Fruit fly (Drosophila melanogaster) whole organism, embryonic: Measurements from ENCODE around the gene mRpL30.
A peak's percentile ranks its signal among the peaks of the same experiment; 100 is the strongest.

Experiments used
- CG10267 ChIP-seq: fragments of 200-800 bp; sonication (Bioruptor generic); optimal IDR thresholded peaks from 2 replicates; lab custom pipeline; 2018; ENCODE audit warnings: missing biosample characterization, mild to moderate bottlenecking, missing genetic modification characterization, moderate library complexity
- CG10321 ChIP-seq: fragments of 200-800 bp; sonication (Bioruptor generic); IDR thresholded peaks from 2 replicates; pipeline ENCODE4 v1.3.6; 2022; ENCODE audit warnings: missing biosample characterization, missing genetic modification characterization
- CG11093 ChIP-seq: fragments of 200-800 bp; sonication (Bioruptor generic); IDR thresholded peaks from 3 replicates; pipeline ENCODE4 v1.3.6; 2022; ENCODE audit warnings: missing biosample characterization, missing genetic modification characterization
- CG12219 ChIP-seq: fragments of 200-800 bp; sonication (Bioruptor generic); optimal IDR thresholded peaks from 3 replicates; lab custom pipeline; 2018; ENCODE audit warnings: missing biosample characterization, mild to moderate bottlenecking, missing genetic modification characterization
- CG1233 ChIP-seq: fragments of 200-800 bp; sonication (Bioruptor generic); optimal IDR thresholded peaks from 4 replicates; lab custom pipeline; 2018; ENCODE audit warnings: missing biosample characterization, mild to moderate bottlenecking, missing genetic modification characterization
- CG12659 ChIP-seq: fragments of 200-800 bp; sonication (Bioruptor generic); optimal IDR thresholded peaks from 3 replicates; lab custom pipeline; 2017; ENCODE audit warnings: mild to moderate bottlenecking, missing biosample characterization, missing genetic modification reagents, missing genetic modification characterization
- CG13123 ChIP-seq: fragments of 200-800 bp; sonication (Bioruptor generic); optimal IDR thresholded peaks from 2 replicates; lab custom pipeline; 2016; ENCODE audit warnings: missing biosample characterization, missing genetic modification characterization
- CG13424 ChIP-seq: fragments of 200-800 bp; sonication (Bioruptor generic); optimal IDR thresholded peaks from 2 replicates; lab custom pipeline; 2019; ENCODE audit warnings: missing biosample characterization, mild to moderate bottlenecking, missing genetic modification characterization, moderate library complexity
- CG15479 ChIP-seq: fragments of 200-800 bp; sonication (Bioruptor generic); optimal IDR thresholded peaks from 3 replicates; lab custom pipeline; 2019; ENCODE audit warnings: missing biosample characterization, mild to moderate bottlenecking, missing genetic modification characterization, moderate library complexity
- CG2116 ChIP-seq: fragments of 200-800 bp; sonication (Bioruptor generic); optimal IDR thresholded peaks from 3 replicates; lab custom pipeline; 2018; ENCODE audit warnings: missing biosample characterization, mild to moderate bottlenecking, missing genetic modification characterization
- CG2712 ChIP-seq: fragments of 200-800 bp; optimal IDR thresholded peaks from 3 replicates; lab custom pipeline; 2019; ENCODE audit warnings: missing biosample characterization, mild to moderate bottlenecking, missing genetic modification characterization, moderate library complexity
- CG31388 ChIP-seq: fragments of 200-800 bp; sonication (Bioruptor generic); optimal IDR thresholded peaks from 2 replicates; lab custom pipeline; 2016; ENCODE audit warnings: missing biosample characterization, missing genetic modification characterization
- CG3726 ChIP-seq: fragments of 200-800 bp; sonication (Bioruptor generic); IDR thresholded peaks from 3 replicates; pipeline ENCODE4, ENCODE4 v1.3.6; 2022; ENCODE audit warnings: missing biosample characterization, missing genetic modification characterization
- CG7271 ChIP-seq: fragments of 200-800 bp; sonication (Bioruptor generic); optimal IDR thresholded peaks from 2 replicates; lab custom pipeline; 2018; ENCODE audit warnings: missing biosample characterization, mild to moderate bottlenecking, missing genetic modification characterization, moderate library complexity
- CG8944 ChIP-seq: fragments of 200-800 bp; sonication (Bioruptor generic); optimal IDR thresholded peaks from 3 replicates; lab custom pipeline; 2016; ENCODE audit warnings: missing biosample characterization, missing genetic modification characterization
- CrebB ChIP-seq: fragments of 200-800 bp; sonication (Bioruptor generic); optimal IDR thresholded peaks from 3 replicates; lab custom pipeline; 2018; ENCODE audit warnings: missing biosample characterization, mild to moderate bottlenecking, missing genetic modification characterization
- D ChIP-seq, 2 experiments: fragments of 200-800 bp in 1 of 2; fragments of >200 bp in 1 of 2; sonication (Bioruptor generic) in 1 of 2; optimal IDR thresholded peaks; 2 replicates in 1 of 2; 3 replicates in 1 of 2; lab custom pipeline; 2017; ENCODE audit warnings: mild to moderate bottlenecking in 1 of 2, missing biosample characterization in 1 of 2, missing genetic modification characterization in 1 of 2, missing genetic modification reagents in 1 of 2
- E2f2 ChIP-seq: fragments of 200-800 bp; sonication (Bioruptor generic); IDR thresholded peaks from 2 replicates; pipeline ENCODE4 v1.3.6; 2022; ENCODE audit warnings: missing biosample characterization, missing genetic modification characterization
- HLH3B ChIP-seq: fragments of 200-800 bp; sonication (Bioruptor generic); IDR thresholded peaks from 2 replicates; pipeline ENCODE4 v1.3.6; 2022; ENCODE audit warnings: missing biosample characterization, missing genetic modification characterization
- HLH54F ChIP-seq: fragments of 200-800 bp; sonication (Bioruptor generic); optimal IDR thresholded peaks from 3 replicates; lab custom pipeline; 2016; ENCODE audit warnings: missing biosample characterization, missing genetic modification characterization
- Hr39 ChIP-seq: fragments of >200 bp; optimal IDR thresholded peaks from 2 replicates; lab custom pipeline; 2017
- Hsf ChIP-seq: fragments of 200-800 bp; sonication (Bioruptor generic); optimal IDR thresholded peaks from 3 replicates; lab custom pipeline; 2016; ENCODE audit warnings: missing biosample characterization, missing genetic modification characterization
- Mad ChIP-seq: fragments of 200-800 bp; sonication (Bioruptor generic); optimal IDR thresholded peaks from 2 replicates; lab custom pipeline; 2016; ENCODE audit warnings: missing biosample characterization, missing genetic modification characterization
- Max ChIP-seq: fragments of 200-800 bp; sonication (Bioruptor generic); optimal IDR thresholded peaks from 2 replicates; lab custom pipeline; 2016; ENCODE audit warnings: missing biosample characterization, mild to moderate bottlenecking, missing genetic modification characterization
- Mrtf ChIP-seq: fragments of 200-800 bp; sonication (Bioruptor generic); IDR thresholded peaks from 3 replicates; pipeline ENCODE4 v1.3.6; 2022; ENCODE audit warnings: missing biosample characterization, missing genetic modification characterization
- PHDP ChIP-seq: fragments of 200-800 bp; sonication (Bioruptor generic); optimal IDR thresholded peaks from 3 replicates; lab custom pipeline; 2018; ENCODE audit warnings: missing biosample characterization, mild to moderate bottlenecking, missing genetic modification characterization, moderate library complexity
- Rfx ChIP-seq: fragments of 200-800 bp; sonication (Bioruptor generic); IDR thresholded peaks from 2 replicates; pipeline ENCODE4 v1.3.6; 2022; ENCODE audit warnings: missing biosample characterization, missing genetic modification characterization
- Ssrp ChIP-seq: fragments of 200-800 bp; sonication (Bioruptor generic); optimal IDR thresholded peaks from 2 replicates; lab custom pipeline; 2018; ENCODE audit warnings: missing biosample characterization, mild to moderate bottlenecking, missing genetic modification characterization, moderate library complexity
- TFAM ChIP-seq: fragments of 200-800 bp; sonication (Bioruptor generic); optimal IDR thresholded peaks from 2 replicates; lab custom pipeline; 2017; ENCODE audit warnings: missing biosample characterization, missing genetic modification characterization, inconsistent platforms
- ab ChIP-seq: fragments of 200-800 bp; sonication (Bioruptor generic); optimal IDR thresholded peaks from 2 replicates; lab custom pipeline; 2016; ENCODE audit warnings: missing biosample characterization, missing genetic modification characterization
- bsh ChIP-seq, 2 experiments: fragments of 200-800 bp; sonication (Bioruptor generic); optimal IDR thresholded peaks; 2 replicates each; lab custom pipeline; 2017 to 2018; ENCODE audit warnings: mild to moderate bottlenecking in 2 of 2, missing biosample characterization in 2 of 2, missing genetic modification characterization in 2 of 2, moderate library complexity in 1 of 2
- croc ChIP-seq: fragments of 200-800 bp; sonication (Bioruptor generic); conservative IDR thresholded peaks from 3 replicates; pipeline ENCODE4 v1.3.6; 2022; ENCODE audit warnings: missing biosample characterization, missing genetic modification characterization
- cwo ChIP-seq: fragments of 200-800 bp; sonication (Bioruptor generic); optimal IDR thresholded peaks from 3 replicates; lab custom pipeline; 2017; ENCODE audit warnings: missing biosample characterization, missing genetic modification characterization, mild to moderate bottlenecking, moderate library complexity, missing genetic modification reagents
- gce ChIP-seq: fragments of 200-800 bp; sonication (Bioruptor generic); IDR thresholded peaks from 3 replicates; pipeline ENCODE4 v1.3.6; 2022; ENCODE audit warnings: missing biosample characterization, missing genetic modification characterization
- gt ChIP-seq: fragments of 200-800 bp; sonication (Bioruptor generic); IDR thresholded peaks from 2 replicates; pipeline ENCODE4 v1.3.6; 2022; ENCODE audit warnings: missing biosample characterization, missing genetic modification characterization
- jumu ChIP-seq: fragments of 200-800 bp; sonication (Bioruptor generic); optimal IDR thresholded peaks from 3 replicates; lab custom pipeline; 2016; ENCODE audit warnings: missing biosample characterization, missing genetic modification characterization
- kay ChIP-seq: fragments of 200-800 bp; sonication (Bioruptor generic); optimal IDR thresholded peaks from 2 replicates; lab custom pipeline; 2016; ENCODE audit warnings: missing biosample characterization, missing genetic modification characterization
- kni ChIP-seq: fragments of 200-800 bp; sonication (Bioruptor generic); optimal IDR thresholded peaks from 3 replicates; lab custom pipeline; 2017; ENCODE audit warnings: mild to moderate bottlenecking, missing biosample characterization, missing genetic modification reagents, missing genetic modification characterization
- lab ChIP-seq: fragments of 200-800 bp; sonication (Bioruptor generic); optimal IDR thresholded peaks from 3 replicates; lab custom pipeline; 2017; ENCODE audit warnings: missing biosample characterization, missing genetic modification characterization, mild to moderate bottlenecking, moderate library complexity, missing genetic modification reagents
- lmd ChIP-seq: fragments of 200-800 bp; sonication (Bioruptor generic); IDR thresholded peaks from 2 replicates; pipeline ENCODE4 v1.3.6; 2022; ENCODE audit warnings: missing biosample characterization, missing genetic modification characterization
- luna ChIP-seq: fragments of 200-800 bp; sonication (Bioruptor generic); optimal IDR thresholded peaks from 2 replicates; lab custom pipeline; 2016; ENCODE audit warnings: missing biosample characterization, missing genetic modification characterization
- odd ChIP-seq: fragments of 200-800 bp; sonication (Bioruptor generic); optimal IDR thresholded peaks from 2 replicates; lab custom pipeline; 2017; ENCODE audit warnings: missing biosample characterization, mild to moderate bottlenecking, missing genetic modification characterization
- peb ChIP-seq: fragments of 200-800 bp; sonication (Bioruptor generic); IDR thresholded peaks from 2 replicates; pipeline ENCODE4 v1.3.6; 2022; ENCODE audit warnings: missing biosample characterization, missing genetic modification characterization
- sima ChIP-seq: fragments of 200-800 bp; sonication (Bioruptor generic); optimal IDR thresholded peaks from 2 replicates; lab custom pipeline; 2016; ENCODE audit warnings: missing biosample characterization, missing genetic modification characterization
- slbo ChIP-seq: fragments of 200-800 bp; sonication (Bioruptor generic); IDR thresholded peaks from 2 replicates; pipeline ENCODE4 v1.3.6; 2022; ENCODE audit warnings: missing biosample characterization, missing genetic modification characterization
- sr ChIP-seq: fragments of 200-800 bp; sonication (Bioruptor generic); IDR thresholded peaks from 3 replicates; pipeline ENCODE4 v1.3.6; 2022; ENCODE audit warnings: missing biosample characterization, missing genetic modification characterization
- stwl ChIP-seq: fragments of 200-800 bp; sonication (Bioruptor generic); optimal IDR thresholded peaks from 3 replicates; lab custom pipeline; 2018; ENCODE audit warnings: missing biosample characterization, mild to moderate bottlenecking, missing genetic modification characterization, moderate library complexity
- wor ChIP-seq: fragments of 200-800 bp; sonication (Bioruptor generic); IDR thresholded peaks from 2 replicates; pipeline ENCODE4 v1.3.6; 2022; ENCODE audit warnings: missing biosample characterization, missing genetic modification characterization
- yki ChIP-seq: fragments of >200 bp; optimal IDR thresholded peaks from 3 replicates; lab custom pipeline; 2018
- zfh1 ChIP-seq: fragments of 200-800 bp; sonication (Bioruptor generic); IDR thresholded peaks from 3 replicates; pipeline ENCODE4 v1.3.6; 2022; ENCODE audit warnings: missing biosample characterization, missing genetic modification characterization

Gene mRpL30

dm6 chrX:4616865-4617669, 30.6 kb upstream of the mRpL30 start, which contains the start of gene peb (continued):
- TF ChIP-seq luna (GFP tag; lab: Kevin White, UChicago) (no peak), kni (GFP tag; lab: Kevin White, UChicago) (no peak), croc (peak; percentile 71), CG3726 (GFP tag; lab: Robert Waterston, UW) (no peak), cwo (no peak), TFAM (no peak), CG2116 (no peak), CG10267 (tag; lab: Kevin White, UChicago) (peak; percentile 46), yki (lab: Kevin White, UChicago) (no peak), sr (GFP tag; lab: Robert Waterston, UW) (no peak), zfh1 (peak; percentile 67), kay (GFP tag; lab: Kevin White, UChicago) (peak; percentile 50), CG13123 (GFP tag; lab: Kevin White, UChicago) (no peak), CG11093 (GFP tag; lab: Robert Waterston, UW) (peak; percentile 49; the same call in 1 of the 3 replicates), CG15479 (peak; percentile 71), slbo (GFP tag; lab: Robert Waterston, UW) (no peak), jumu (GFP tag; lab: Kevin White, UChicago) (peak; percentile 56), CG12219 (GFP tag; lab: Kevin White, UChicago) (no peak), CG13424 (peak; percentile 49), CG8944 (GFP tag; lab: Kevin White, UChicago) (peak; percentile 24), Hr39 (lab: Kevin White, UChicago) (no peak), ab (GFP tag; lab: Kevin White, UChicago) (no peak), gce (peak; percentile 13; the same call in 1 of the 3 replicates), gt (GFP tag; lab: Robert Waterston, UW) (0 out of 2 replicates have a peak, but pooled peaks have one; percentile 43), lab (GFP tag; lab: Kevin White, UChicago) (peak; percentile 11), Mrtf (no peak), HLH3B (GFP tag; lab: Robert Waterston, UW) (peak; percentile 37; the same call in 1 of the 2 replicates), peb (GFP tag; lab: Robert Waterston, UW) (peak; percentile 71), CrebB (tag; lab: Kevin White, UChicago) (no peak), Mad (GFP tag; lab: Kevin White, UChicago) (peak; percentile 25), Rfx (GFP tag; lab: Robert Waterston, UW) (peak; percentile 21; the same call in 1 of the 2 replicates), D (optimal IDR thresholded peaks at IDR 0.05; lab: Kevin White, UChicago) (no peak), D (GFP tag; optimal IDR thresholded peaks at IDR 0.05; lab: Kevin White, UChicago) (peak; percentile 67), odd (GFP tag; lab: Kevin White, UChicago) (no peak), lmd (peak; percentile 75), PHDP (tag; lab: Kevin White, UChicago) (no peak), CG1233 (GFP tag; lab: Kevin White, UChicago) (peak; percentile 10), bsh (GFP tag; optimal IDR thresholded peaks at IDR 0.05; lab: Kevin White, UChicago) (peak; percentile 29 to 50), wor (GFP tag; lab: Robert Waterston, UW) (0 out of 2 replicates have a peak, but pooled peaks have one; percentile 19), Max (GFP tag; lab: Kevin White, UChicago) (peak; percentile 37), stwl (tag; lab: Kevin White, UChicago) (no peak), CG31388 (peak; percentile 21), E2f2 (GFP tag; lab: Robert Waterston, UW) (no peak), CG2712 (peak; percentile 59), CG7271 (tag; lab: Kevin White, UChicago) (no peak), CG12659 (GFP tag; lab: Kevin White, UChicago) (no peak), HLH54F (GFP tag; lab: Kevin White, UChicago) (peak; percentile 20), Ssrp (tag; lab: Kevin White, UChicago) (peak; percentile 86), CG10321 (no peak; the same call in 1 of the 2 replicates), Hsf (GFP tag; lab: Kevin White, UChicago) (peak; percentile 51), sima (GFP tag; lab: Kevin White, UChicago) (no peak)
